Worm (Caenorhabditis elegans) whole organism, late embryonic: Measurements from ENCODE around the gene C51E3.6.

Source experiments
- C08G9.2 ChIP-seq: sonication (generic microtip); optimal IDR thresholded peaks from 2 replicates; lab custom pipeline; 2016; ENCODE audit warnings: mild to moderate bottlenecking, missing genetic modification characterization, moderate library complexity, missing compliant biosample characterization
- C38D4.7 ChIP-seq: fragments of 200-800 bp; sonication (Bioruptor generic); optimal IDR thresholded peaks from 2 replicates; lab custom pipeline; 2018; ENCODE audit warnings: mild to moderate bottlenecking, missing genetic modification characterization, moderate library complexity, missing compliant biosample characterization
- K09A11.1 ChIP-seq: sonication (generic microtip); optimal IDR thresholded peaks from 2 replicates; lab custom pipeline; 2017; ENCODE audit warnings: antibody characterized with exemption, mild to moderate bottlenecking, missing genetic modification characterization, missing compliant biosample characterization; ENCODE audit not compliant: insufficient read depth
- Y22D7AL.16 ChIP-seq: sonication (generic microtip); optimal IDR thresholded peaks from 2 replicates; lab custom pipeline; 2016; ENCODE audit warnings: missing genetic modification characterization, missing compliant biosample characterization
- ahr-1 ChIP-seq: sonication (generic microtip); optimal IDR thresholded peaks from 2 replicates; lab custom pipeline; 2016; ENCODE audit warnings: missing genetic modification characterization, missing compliant biosample characterization
- ama-1 ChIP-seq: fragments of 150-350 bp; optimal IDR thresholded peaks from 2 replicates; lab custom pipeline; 2014
- ceh-14 ChIP-seq: sonication (generic microtip); optimal IDR thresholded peaks from 2 replicates; lab custom pipeline; 2016; ENCODE audit warnings: missing genotype, missing genetic modification characterization, missing compliant biosample characterization
- ceh-18 ChIP-seq: sonication (generic microtip); optimal IDR thresholded peaks from 2 replicates; lab custom pipeline; 2016; ENCODE audit warnings: missing genetic modification characterization, missing compliant biosample characterization
- ceh-24 ChIP-seq: sonication (generic microtip); optimal IDR thresholded peaks from 2 replicates; lab custom pipeline; 2016; ENCODE audit warnings: mild to moderate bottlenecking, missing genetic modification characterization, missing compliant biosample characterization
- ceh-31 ChIP-seq: sonication (generic microtip); optimal IDR thresholded peaks from 2 replicates; lab custom pipeline; 2016; ENCODE audit warnings: missing genetic modification characterization, missing compliant biosample characterization
- ceh-6 ChIP-seq: fragments of 200-800 bp; sonication (Bioruptor generic); optimal IDR thresholded peaks from 2 replicates; lab custom pipeline; 2018; ENCODE audit warnings: mild to moderate bottlenecking, missing genetic modification characterization, missing compliant biosample characterization
- ceh-9 ChIP-seq: sonication (generic microtip); optimal IDR thresholded peaks from 2 replicates; lab custom pipeline; 2016; ENCODE audit warnings: mild to moderate bottlenecking, missing genetic modification characterization, inconsistent platforms, missing compliant biosample characterization
- dmd-4 ChIP-seq: sonication (generic microtip); optimal IDR thresholded peaks from 2 replicates; lab custom pipeline; 2016; ENCODE audit warnings: borderline replicate concordance, missing genetic modification characterization, missing compliant biosample characterization
- elt-2 ChIP-seq: sonication (generic microtip); optimal IDR thresholded peaks from 2 replicates; lab custom pipeline; 2016; ENCODE audit warnings: missing genetic modification reagents, missing genetic modification characterization, missing compliant biosample characterization
- gmeb-2 ChIP-seq: sonication (generic microtip); optimal IDR thresholded peaks from 2 replicates; lab custom pipeline; 2016; ENCODE audit warnings: missing genetic modification characterization, inconsistent platforms, missing compliant biosample characterization
- hlh-6 ChIP-seq: sonication (generic microtip); optimal IDR thresholded peaks from 2 replicates; lab custom pipeline; 2016; ENCODE audit warnings: missing genotype, missing genetic modification characterization, missing compliant biosample characterization
- hlh-8 ChIP-seq: sonication (generic microtip); optimal IDR thresholded peaks from 2 replicates; lab custom pipeline; 2016; ENCODE audit warnings: missing genotype, missing genetic modification characterization, missing compliant biosample characterization
- lim-6 ChIP-seq: sonication (generic microtip); optimal IDR thresholded peaks from 2 replicates; lab custom pipeline; 2016; ENCODE audit warnings: missing genetic modification characterization, missing compliant biosample characterization
- nfya-1 ChIP-seq: sonication (generic microtip); optimal IDR thresholded peaks from 2 replicates; lab custom pipeline; 2017; ENCODE audit warnings: missing genetic modification characterization, mild to moderate bottlenecking, missing compliant biosample characterization, antibody characterized with exemption, moderate library complexity
- pat-9 ChIP-seq: fragments of 200-800 bp; sonication (Bioruptor generic); optimal IDR thresholded peaks from 2 replicates; lab custom pipeline; 2018; ENCODE audit warnings: mild to moderate bottlenecking, missing genetic modification characterization, moderate library complexity, missing compliant biosample characterization
- pax-1 ChIP-seq: fragments of 150-350 bp; optimal IDR thresholded peaks from 2 replicates; lab custom pipeline; 2014; ENCODE audit warnings: missing biosample characterization, missing genetic modification characterization
- pha-2 ChIP-seq: sonication (generic microtip); optimal IDR thresholded peaks from 2 replicates; lab custom pipeline; 2017; ENCODE audit warnings: mild to moderate bottlenecking, missing genetic modification characterization, missing compliant biosample characterization
- pha-4 ChIP-seq: fragments of 150-350 bp; optimal IDR thresholded peaks from 2 replicates; lab custom pipeline; 2018; ENCODE audit warnings: missing biosample characterization, missing genetic modification reagents, missing genetic modification characterization
- pqm-1 ChIP-seq: sonication (generic microtip); optimal IDR thresholded peaks from 2 replicates; lab custom pipeline; 2016; ENCODE audit warnings: missing genetic modification characterization, missing compliant biosample characterization
- sdc-2 ChIP-seq: sonication (generic microtip); optimal IDR thresholded peaks from 2 replicates; lab custom pipeline; 2016; ENCODE audit warnings: missing genotype, missing genetic modification characterization, missing compliant biosample characterization
- syd-9 ChIP-seq: sonication (generic microtip); optimal IDR thresholded peaks from 2 replicates; lab custom pipeline; 2016; ENCODE audit warnings: mild to moderate bottlenecking, missing genetic modification characterization, moderate library complexity, missing compliant biosample characterization
- tbx-7 ChIP-seq: sonication (generic microtip); optimal IDR thresholded peaks from 2 replicates; lab custom pipeline; 2016; ENCODE audit warnings: missing genotype, missing genetic modification characterization, missing compliant biosample characterization
- unc-3 ChIP-seq, 2 experiments: fragments of 200-800 bp in 1 of 2; sonication (Bioruptor generic) in 1 of 2; sonication (generic microtip) in 1 of 2; conservative IDR thresholded peaks in 1 of 2; optimal IDR thresholded peaks in 1 of 2; 2 replicates each; pipeline versions ENCODE4 v1.3.6 to Lab custom; 2016 to 2022; ENCODE audit warnings: missing compliant biosample characterization in 2 of 2, missing genetic modification characterization in 2 of 2, missing genetic modification reagents in 1 of 2
- unc-42 ChIP-seq: sonication (generic microtip); optimal IDR thresholded peaks from 2 replicates; lab custom pipeline; 2016; ENCODE audit warnings: missing genotype, missing genetic modification characterization, missing compliant biosample characterization
- unc-55 ChIP-seq: sonication (generic microtip); optimal IDR thresholded peaks from 2 replicates; lab custom pipeline; 2017; ENCODE audit warnings: missing biosample characterization, missing genetic modification reagents, missing genetic modification characterization
- unc-86 ChIP-seq: sonication (generic microtip); optimal IDR thresholded peaks from 2 replicates; lab custom pipeline; 2016; ENCODE audit warnings: missing genetic modification characterization, missing compliant biosample characterization
- ztf-16 ChIP-seq: sonication (generic microtip); optimal IDR thresholded peaks from 2 replicates; lab custom pipeline; 2017; ENCODE audit warnings: missing genetic modification characterization, missing compliant biosample characterization

Gene C51E3.6

ce11 chrV:10204863-10205338 lies 38.6 kb upstream of the C51E3.6 start, which contains the start of the genes ZK856.19 and ZK856.11:
TSS of gene ZK856.19 (minus strand) at chrV:10204913.
TSS of gene ZK856.11 (minus strand) at chrV:10204938.
- TF ChIP-seq ztf-16 (tag; lab: Kevin White, UChicago) (no peak), unc-86 (tag; lab: Kevin White, UChicago) (no peak), tbx-7 (tag; lab: Kevin White, UChicago) (no peak), nfya-1 (tag; lab: Kevin White, UChicago) (peak; percentile 21), Y22D7AL.16 (no peak), ahr-1 (no peak), unc-42 (tag; lab: Kevin White, UChicago) (peak; percentile 20)
- TF ChIP-seq, all 69 proteins: peak for 2

ce11 chrV:10203435-10204009 lies 37.3 kb upstream of the C51E3.6 start, which contains the start of gene chpf-1:
TSS of gene chpf-1 (minus strand) at chrV:10203485.
- no peak for TF ChIP-seq sdc-2 (tag; lab: Kevin White, UChicago)
- TF ChIP-seq ceh-31 (tag; lab: Kevin White, UChicago) = no peak
- no peak for TF ChIP-seq C38D4.7
- peak; percentile 41 for TF ChIP-seq elt-2
- TF ChIP-seq pha-4 (tag; lab: Kevin White, UChicago) = no peak
- no peak for TF ChIP-seq ceh-9 (tag; lab: Kevin White, UChicago)
- TF ChIP-seq ceh-18 (tag; lab: Kevin White, UChicago) = no peak
- no peak for TF ChIP-seq unc-3 (GFP tag; conservative IDR thresholded peaks at IDR 0.05; lab: Robert Waterston, UW)
- TF ChIP-seq unc-3 (tag; optimal IDR thresholded peaks at IDR 0.05; lab: Kevin White, UChicago) = no peak
- no peak for TF ChIP-seq ceh-24

ce11 chrV:10202340-10202739 lies 36.1 kb upstream of the C51E3.6 start:
- TF ChIP-seq dmd-4 (tag; lab: Kevin White, UChicago) (no peak), ceh-9 (tag; lab: Kevin White, UChicago) (no peak), pqm-1 (tag; lab: Kevin White, UChicago) (no peak), gmeb-2 (tag; lab: Kevin White, UChicago) (no peak), ceh-14 (no peak), sdc-2 (tag; lab: Kevin White, UChicago) (no peak), pha-4 (tag; lab: Kevin White, UChicago) (no peak), unc-42 (tag; lab: Kevin White, UChicago) (no peak), ceh-24 (no peak), lim-6 (tag; lab: Kevin White, UChicago) (no peak), ceh-6 (GFP tag; lab: Kevin White, UChicago) (no peak)

DNA sequence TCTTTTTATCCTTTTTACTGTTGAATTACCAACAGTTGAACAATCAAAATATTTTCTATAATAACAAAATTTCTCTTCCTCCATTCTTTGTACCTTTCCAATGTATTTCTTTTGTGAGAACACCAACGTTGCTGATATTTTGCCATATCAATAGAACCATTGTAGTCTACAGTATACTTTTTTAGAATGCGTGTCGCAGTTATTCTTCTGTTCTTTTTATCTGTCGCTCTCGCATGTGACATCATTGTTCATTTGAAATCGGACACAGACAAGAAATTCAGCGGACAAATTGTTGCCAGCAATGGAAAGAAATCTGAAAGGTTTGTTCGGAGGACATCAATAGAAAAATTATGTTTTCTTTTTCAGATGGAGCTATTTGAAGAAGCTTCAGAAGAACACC lies 35.6 kb upstream of the C51E3.6 start, which contains the start of gene ZK856.7:
ZK856.7 (plus strand) TSS at position 186 of the 400 bp plus-strand sequence.
- TF ChIP-seq C08G9.2 = no peak
- TF ChIP-seq pat-9 (tag; lab: Kevin White, UChicago) = no peak
- no peak for TF ChIP-seq pha-2
- TF ChIP-seq, all 69 proteins: peak for 0

- TF ChIP-seq ceh-31 (tag; lab: Kevin White, UChicago) = no peak
- TF ChIP-seq ama-1 (lab: Kevin White, UChicago) = no peak
- TF ChIP-seq hlh-8 (tag; lab: Kevin White, UChicago) = no peak
- TF ChIP-seq pax-1 (tag; lab: Kevin White, UChicago) = no peak
- TF ChIP-seq hlh-6 (tag; lab: Kevin White, UChicago) = no peak
- no peak for TF ChIP-seq K09A11.1 (tag; lab: Kevin White, UChicago)
- TF ChIP-seq C08G9.2 = no peak
- TF ChIP-seq syd-9 (tag; lab: Kevin White, UChicago) = no peak
- no peak for TF ChIP-seq ceh-24
- TF ChIP-seq unc-55 (GFP tag; lab: Kevin White, UChicago) = no peak
Observed at ce11 chrV:10198386-10198785, 32.1 kb upstream of the C51E3.6 start, which contains the start of gene ZK856.6. TSS of gene ZK856.6 (plus strand) at chrV:10198686.
